Worm (Caenorhabditis elegans) whole organism, L4 larva: ENCODE measurements around the gene pigw-1.

Experiments used
- F49E8.2 ChIP-seq: sonication (generic microtip); optimal IDR thresholded peaks from 2 replicates; lab custom pipeline; 2016; ENCODE audit warnings: missing compliant biosample characterization, mild to moderate bottlenecking, missing genetic modification characterization, borderline replicate concordance
- dve-1 ChIP-seq: sonication (generic microtip); optimal IDR thresholded peaks from 2 replicates; lab custom pipeline; 2017; ENCODE audit warnings: antibody characterized with exemption, mild to moderate bottlenecking, missing genetic modification characterization, missing compliant biosample characterization; ENCODE audit not compliant: insufficient read depth
- lin-13 ChIP-seq: fragments of 150-350 bp; optimal IDR thresholded peaks from 2 replicates; lab custom pipeline; 2014; ENCODE audit warnings: missing biosample characterization, missing genetic modification reagents, missing genetic modification characterization
- lsy-2 ChIP-seq, 2 experiments: fragments of 150-350 bp in 1 of 2; sonication (generic microtip) in 1 of 2; optimal IDR thresholded peaks; 2 replicates each; lab custom pipeline; 2014 to 2017; ENCODE audit warnings: missing biosample characterization in 2 of 2, missing genetic modification characterization in 2 of 2
- mdl-1 ChIP-seq, 2 experiments: fragments of 150-350 bp in 1 of 2; sonication (generic microtip) in 1 of 2; optimal IDR thresholded peaks; 2 replicates each; lab custom pipeline; 2014 to 2017; ENCODE audit warnings: missing biosample characterization in 2 of 2, missing genetic modification characterization in 2 of 2
- nhr-111 ChIP-seq: fragments of 200-800 bp; sonication (Bioruptor generic); optimal IDR thresholded peaks from 2 replicates; lab custom pipeline; 2018; ENCODE audit warnings: mild to moderate bottlenecking, missing genetic modification characterization, missing compliant biosample characterization
- nhr-237 ChIP-seq: sonication (generic microtip); optimal IDR thresholded peaks from 2 replicates; lab custom pipeline; 2017; ENCODE audit warnings: missing biosample characterization, missing genetic modification characterization
- nhr-28 ChIP-seq: fragments of 150-350 bp; optimal IDR thresholded peaks from 2 replicates; lab custom pipeline; 2014; ENCODE audit warnings: missing biosample characterization, missing genetic modification characterization
- nhr-6 ChIP-seq: fragments of 150-350 bp; optimal IDR thresholded peaks from 2 replicates; lab custom pipeline; 2014; ENCODE audit warnings: missing biosample characterization, missing genetic modification characterization
- nhr-77 ChIP-seq: fragments of 150-350 bp; optimal IDR thresholded peaks from 2 replicates; lab custom pipeline; 2014; ENCODE audit warnings: missing biosample characterization, missing genetic modification characterization
- snpc-4 ChIP-seq: fragments of 150-350 bp; optimal IDR thresholded peaks from 2 replicates; lab custom pipeline; 2014; ENCODE audit warnings: missing biosample characterization, missing genetic modification characterization
- zip-2 ChIP-seq: fragments of 150-350 bp; optimal IDR thresholded peaks from 2 replicates; lab custom pipeline; 2014; ENCODE audit warnings: missing biosample characterization, missing genetic modification characterization

DNA sequence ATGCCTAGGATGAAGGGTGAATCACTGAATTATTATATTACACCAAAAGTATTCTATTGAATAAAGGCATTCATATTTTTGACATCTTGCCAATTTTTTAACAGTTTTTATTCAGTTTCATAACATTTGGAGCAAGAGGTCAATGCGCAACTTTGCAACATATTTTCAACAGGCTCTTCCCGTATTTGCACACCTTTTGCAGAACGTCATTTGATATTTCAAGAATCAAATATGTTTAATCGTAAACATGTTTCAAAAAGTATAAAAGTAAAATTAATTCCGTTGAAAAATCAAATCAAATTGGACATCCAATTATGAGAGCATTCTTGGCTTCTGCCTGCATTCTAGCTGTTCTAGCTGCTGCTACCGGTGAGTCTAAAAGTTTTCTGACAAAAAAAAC is 17.0 kb downstream of the pigw-1 start, which contains the start of gene Y110A2AL.2:
- TF ChIP-seq snpc-4 (tag; lab: Kevin White, UChicago) (no peak), zip-2 (tag; lab: Kevin White, UChicago) (no peak), mdl-1 (tag; optimal IDR thresholded peaks at IDR 0.05; lab: Kevin White, UChicago) (no peak), F49E8.2 (tag; lab: Kevin White, UChicago) (no peak), dve-1 (no peak), nhr-6 (tag; lab: Kevin White, UChicago) (no peak), nhr-237 (tag; lab: Kevin White, UChicago) (no peak), lin-13 (GFP tag; lab: Kevin White, UChicago) (no peak), nhr-28 (tag; lab: Kevin White, UChicago) (no peak), lsy-2 (tag; optimal IDR thresholded peaks at IDR 0.05; lab: Kevin White, UChicago) (no peak), nhr-111 (GFP tag; lab: Kevin White, UChicago) (no peak), nhr-77 (tag; lab: Kevin White, UChicago) (no peak)
